Fruit fly (Drosophila melanogaster) S2 (cell line): Measurements from ENCODE around the gene CG5568.

Experiments
- CG8478 ChIP-seq: fragments of >200 bp; optimal IDR thresholded peaks from 2 replicates; lab custom pipeline; 2018
- CTCF ChIP-seq, 2 experiments: fragments of >200 bp; optimal IDR thresholded peaks; 2 replicates each; lab custom pipeline; 2018

dm6 chr3L:5863868-5864413, 7.4 kb upstream of the CG5568 start:
- TF ChIP-seq CG8478 (lab: Kevin White, UChicago) (no peak), CTCF (optimal IDR thresholded peaks at IDR 0.05; lab: Kevin White, UChicago) (no peak)
